Fruit fly (Drosophila melanogaster): ENCODE data around the gene Rubicon.
A peak's percentile ranks its signal among the peaks of the same experiment; 100 is the strongest.

The Rubicon gene

DNA sequence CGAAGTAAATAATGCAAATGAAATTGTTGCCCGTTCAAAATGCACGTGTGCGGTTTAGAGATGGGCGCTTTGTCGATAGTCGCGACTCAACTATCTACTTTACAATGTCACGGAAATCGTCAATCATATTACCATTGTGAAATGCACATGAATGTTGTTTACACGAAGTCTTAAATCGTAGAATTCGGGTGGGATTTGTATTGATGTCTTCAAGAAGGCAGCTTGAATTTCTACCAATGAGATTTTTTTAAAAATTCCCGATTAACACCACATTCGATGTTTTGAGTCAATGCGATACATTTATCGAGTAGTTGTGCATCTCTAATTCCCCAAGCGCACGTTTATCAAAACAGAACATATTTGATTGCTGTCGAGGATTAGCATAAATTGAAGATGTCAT, 43.4 kb downstream of the Rubicon start, which contains the start of gene CG1789 (continued):
- TF ChIP-seq CG11085 (GFP tag; IDR thresholded peaks at IDR 0.05), result no peak
- no peak for TF ChIP-seq sens-2 (GFP tag; IDR thresholded peaks at IDR 0.05)
- 0 out of 3 replicates have a peak, but pooled peaks have one; percentile 40 for TF ChIP-seq Dbx (GFP tag; IDR thresholded peaks at IDR 0.05)
- no peak for TF ChIP-seq Hr78 (GFP tag; optimal IDR thresholded peaks at IDR 0.05)
- TF ChIP-seq nerfin-1 (tag; optimal IDR thresholded peaks at IDR 0.05), result no peak
- TF ChIP-seq chinmo (GFP tag; IDR thresholded peaks at IDR 0.05; ENCODE audit: partially characterized antibody), result peak; percentile 84
- peak; percentile 95 for TF ChIP-seq CG3995 (GFP tag; optimal IDR thresholded peaks at IDR 0.05)
- TF ChIP-seq CG1233 (GFP tag; optimal IDR thresholded peaks at IDR 0.05), result no peak
- no peak for TF ChIP-seq kay (GFP tag; optimal IDR thresholded peaks at IDR 0.05)
- no peak for TF ChIP-seq CG5180 (GFP tag; optimal IDR thresholded peaks at IDR 0.05)
- no peak for TF ChIP-seq cad (GFP tag; optimal IDR thresholded peaks at IDR 0.05)
- no peak for TF ChIP-seq Atf6 (GFP tag; IDR thresholded peaks at IDR 0.05)
- no peak for TF ChIP-seq Usf (GFP tag; optimal IDR thresholded peaks at IDR 0.05)
- TF ChIP-seq Dp (GFP tag; optimal IDR thresholded peaks at IDR 0.05), result peak; percentile 61
- no peak for TF ChIP-seq CG31365 (tag; optimal IDR thresholded peaks at IDR 0.05)
- TF ChIP-seq CG17568 (GFP tag; optimal IDR thresholded peaks at IDR 0.05), result no peak
- TF ChIP-seq gro (GFP tag; optimal IDR thresholded peaks at IDR 0.05), result no peak
- TF ChIP-seq GATAe (GFP tag; conservative IDR thresholded peaks at IDR 0.05), result no peak
- no peak for TF ChIP-seq bowl (GFP tag; IDR thresholded peaks at IDR 0.05)
- no peak for TF ChIP-seq bab2 (GFP tag; optimal IDR thresholded peaks at IDR 0.05)
- TF ChIP-seq CG14710 (tag; optimal IDR thresholded peaks at IDR 0.05), result peak; percentile 43
- TF ChIP-seq CG17186 (GFP tag; optimal IDR thresholded peaks at IDR 0.05), result peak; percentile 33
- no peak for TF ChIP-seq Abd-B (GFP tag; optimal IDR thresholded peaks at IDR 0.05)
- TF ChIP-seq CG7372 (GFP tag; IDR thresholded peaks at IDR 0.05), result peak; percentile 26; the same call in 1 of the 2 replicates
- peak in 1 of 2 experiments; percentile 4 for TF ChIP-seq Hr51 (GFP tag; optimal IDR thresholded peaks at IDR 0.05)
- TF ChIP-seq usp (GFP tag; optimal IDR thresholded peaks at IDR 0.05), result no peak
- no peak for TF ChIP-seq Jarid2 (GFP tag; optimal IDR thresholded peaks at IDR 0.05)
- no peak for TF ChIP-seq CG15073 (GFP tag; optimal IDR thresholded peaks at IDR 0.05)
- TF ChIP-seq sima (GFP tag; optimal IDR thresholded peaks at IDR 0.05), result no peak
- no peak for TF ChIP-seq Sox102F (GFP tag; optimal IDR thresholded peaks at IDR 0.05)
- TF ChIP-seq CG7745 (tag; optimal IDR thresholded peaks at IDR 0.05), result no peak
- peak; percentile 38 for TF ChIP-seq Myb (GFP tag; optimal IDR thresholded peaks at IDR 0.05)
- TF ChIP-seq CG9437 (GFP tag; optimal IDR thresholded peaks at IDR 0.05), result no peak
- TF ChIP-seq gcm (GFP tag; optimal IDR thresholded peaks at IDR 0.05), result no peak
- no peak for TF ChIP-seq CG4282 (GFP tag; optimal IDR thresholded peaks at IDR 0.05)
- TF ChIP-seq tx (GFP tag; optimal IDR thresholded peaks at IDR 0.05), result no peak
- no peak for TF ChIP-seq CG10462 (GFP tag; optimal IDR thresholded peaks at IDR 0.05)
- peak; percentile 28 to 42 for TF ChIP-seq Pdp1 (GFP tag; optimal IDR thresholded peaks at IDR 0.05)
- TF ChIP-seq stwl (tag; optimal IDR thresholded peaks at IDR 0.05), result peak; percentile 44
- peak; percentile 46 for TF ChIP-seq nmo (GFP tag; optimal IDR thresholded peaks at IDR 0.05)
- TF ChIP-seq Drgx (GFP tag; IDR thresholded peaks at IDR 0.05), result no peak
- no peak for TF ChIP-seq Mrtf (GFP tag; IDR thresholded peaks at IDR 0.05)
- no peak for TF ChIP-seq abd-A (tag; optimal IDR thresholded peaks at IDR 0.05)
- TF ChIP-seq CG14965 (GFP tag; optimal IDR thresholded peaks at IDR 0.05; ENCODE audit: borderline replicate concordance), result no peak
- no peak for TF ChIP-seq salm (tag; optimal IDR thresholded peaks at IDR 0.05)
- peak; percentile 94 for TF ChIP-seq Scr (GFP tag; IDR thresholded peaks at IDR 0.05; ENCODE audit: partially characterized antibody)
- TF ChIP-seq CG3281 (GFP tag; optimal IDR thresholded peaks at IDR 0.05), result no peak
- TF ChIP-seq az2 (GFP tag; optimal IDR thresholded peaks at IDR 0.05), result no peak
- no peak for TF ChIP-seq ems (GFP tag; optimal IDR thresholded peaks at IDR 0.05)
- no peak for TF ChIP-seq p53 (GFP tag; optimal IDR thresholded peaks at IDR 0.05)
- TF ChIP-seq CG7786 (GFP tag; optimal IDR thresholded peaks at IDR 0.05), result no peak
